Fruit fly (Drosophila melanogaster) whole organism, pupa: ENCODE results near the gene Octbeta3R.

Experiments used
- CG13204 ChIP-seq: fragments of 200-800 bp; sonication (Bioruptor generic); optimal IDR thresholded peaks from 2 replicates; lab custom pipeline; 2018; ENCODE audit warnings: missing biosample characterization, mild to moderate bottlenecking, missing genetic modification characterization, moderate library complexity
- CG17806 ChIP-seq: fragments of 200-800 bp; sonication (Bioruptor generic); optimal IDR thresholded peaks from 2 replicates; lab custom pipeline; 2018; ENCODE audit warnings: missing biosample characterization, mild to moderate bottlenecking, missing genetic modification characterization, moderate library complexity
- Pif1B ChIP-seq: fragments of 200-800 bp; sonication (Bioruptor generic); optimal IDR thresholded peaks from 3 replicates; lab custom pipeline; 2016; ENCODE audit warnings: missing biosample characterization, missing genetic modification characterization
- fd96Ca ChIP-seq: fragments of 200-800 bp; sonication (Bioruptor generic); IDR thresholded peaks from 3 replicates; pipeline ENCODE4 v1.3.6; 2022; ENCODE audit warnings: missing biosample characterization, missing genetic modification characterization

DNA sequence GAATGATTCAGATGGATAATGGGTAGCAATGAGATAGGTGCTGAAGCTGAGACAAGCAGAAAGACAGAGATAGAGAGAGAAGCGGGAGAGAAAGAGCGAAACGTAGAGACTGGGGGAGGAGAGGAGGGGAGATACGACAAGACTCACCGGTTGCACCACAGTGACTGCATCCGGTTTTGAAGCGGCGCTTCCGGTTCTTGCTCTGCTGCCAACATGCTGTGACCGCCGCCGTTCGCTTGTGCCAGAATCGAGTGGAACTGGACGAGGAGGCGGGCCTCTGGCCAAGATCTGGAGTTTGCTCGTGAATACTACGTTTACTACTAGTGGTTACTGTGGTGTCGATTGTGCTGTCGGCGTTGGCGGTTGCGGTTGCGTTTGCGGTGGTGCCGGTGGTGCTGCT lies 33.0 kb downstream of the Octbeta3R start:
- TF ChIP-seq CG17806 (tag; lab: Kevin White, UChicago), result no peak
- TF ChIP-seq fd96Ca, result 0 out of 3 replicates have a peak, but pooled peaks have one; percentile 7
- TF ChIP-seq Pif1B (GFP tag; lab: Kevin White, UChicago), result no peak
- peak; percentile 5 for TF ChIP-seq CG13204
